Fruit fly (Drosophila melanogaster): Measurements from ENCODE around the gene CG3592.
A peak's percentile ranks its signal among the peaks of the same experiment; 100 is the strongest.

The CG3592 gene

dm6 chrX:2949114-2949513, 14.2 kb downstream of the CG3592 start:
- no peak for TF ChIP-seq Mnt (GFP tag; optimal IDR thresholded peaks at IDR 0.05)
- TF ChIP-seq CG7045 (GFP tag; optimal IDR thresholded peaks at IDR 0.05): no peak
- no peak for TF ChIP-seq CG12768 (GFP tag; optimal IDR thresholded peaks at IDR 0.05)
- no peak for TF ChIP-seq CG11617 (GFP tag; optimal IDR thresholded peaks at IDR 0.05)
- peak; percentile 15 for TF ChIP-seq Hr96 (GFP tag; optimal IDR thresholded peaks at IDR 0.05)
- TF ChIP-seq CG1620 (GFP tag; optimal IDR thresholded peaks at IDR 0.05): no peak
- TF ChIP-seq bab1 (GFP tag; optimal IDR thresholded peaks at IDR 0.05): peak; percentile 7
- no peak for TF ChIP-seq cnc (optimal IDR thresholded peaks at IDR 0.05)
- peak; percentile 70 for TF ChIP-seq kay (GFP tag; ENCODE audit: borderline replicate concordance)

dm6 chrX:2951637-2952036, 16.7 kb downstream of the CG3592 start:
- no peak for TF ChIP-seq CG12768 (GFP tag; optimal IDR thresholded peaks at IDR 0.05)
- no peak for TF ChIP-seq toe (GFP tag; optimal IDR thresholded peaks at IDR 0.05)
- TF ChIP-seq CG14711 (tag; optimal IDR thresholded peaks at IDR 0.05): no peak
- no peak for TF ChIP-seq CG7101 (tag; optimal IDR thresholded peaks at IDR 0.05)
- no peak for TF ChIP-seq tj (GFP tag; optimal IDR thresholded peaks at IDR 0.05)
- TF ChIP-seq Crg-1 (GFP tag; optimal IDR thresholded peaks at IDR 0.05): no peak
- no peak for TF ChIP-seq Hr96 (GFP tag; optimal IDR thresholded peaks at IDR 0.05)
- TF ChIP-seq Clk (GFP tag; optimal IDR thresholded peaks at IDR 0.05): no peak
- TF ChIP-seq kay (GFP tag; ENCODE audit: borderline replicate concordance): no peak
- TF ChIP-seq cic (GFP tag; optimal IDR thresholded peaks at IDR 0.05): no peak
- TF ChIP-seq CG5204 (GFP tag; optimal IDR thresholded peaks at IDR 0.05): no peak
- TF ChIP-seq Mnt (GFP tag; optimal IDR thresholded peaks at IDR 0.05): no peak
- no peak for TF ChIP-seq cnc (optimal IDR thresholded peaks at IDR 0.05)
- no peak for TF ChIP-seq CG11617 (GFP tag; optimal IDR thresholded peaks at IDR 0.05)
- TF ChIP-seq pad (GFP tag; optimal IDR thresholded peaks at IDR 0.05): no peak
- no peak for TF ChIP-seq ovo (GFP tag; optimal IDR thresholded peaks at IDR 0.05)

dm6 chrX:2956641-2957040, 21.7 kb downstream of the CG3592 start:
- TF ChIP-seq tj (GFP tag; optimal IDR thresholded peaks at IDR 0.05) (no peak), cnc (optimal IDR thresholded peaks at IDR 0.05) (no peak), CG5204 (GFP tag; optimal IDR thresholded peaks at IDR 0.05) (no peak), toe (GFP tag; optimal IDR thresholded peaks at IDR 0.05) (no peak), Mnt (GFP tag; optimal IDR thresholded peaks at IDR 0.05) (no peak), CG1620 (GFP tag; optimal IDR thresholded peaks at IDR 0.05) (no peak), kay (GFP tag; ENCODE audit: borderline replicate concordance) (no peak), Clk (GFP tag; optimal IDR thresholded peaks at IDR 0.05) (no peak), CG14711 (tag; optimal IDR thresholded peaks at IDR 0.05) (no peak), ovo (GFP tag; optimal IDR thresholded peaks at IDR 0.05) (no peak), Hr96 (GFP tag; optimal IDR thresholded peaks at IDR 0.05) (no peak), pad (GFP tag; optimal IDR thresholded peaks at IDR 0.05) (no peak), CG7101 (tag; optimal IDR thresholded peaks at IDR 0.05) (no peak), bab1 (GFP tag; optimal IDR thresholded peaks at IDR 0.05) (no peak)

- no peak for TF ChIP-seq CG5204 (GFP tag; optimal IDR thresholded peaks at IDR 0.05)
- TF ChIP-seq tj (GFP tag; optimal IDR thresholded peaks at IDR 0.05): no peak
- no peak for TF ChIP-seq CG33017 (tag; optimal IDR thresholded peaks at IDR 0.05)
- no peak for TF ChIP-seq cic (GFP tag; optimal IDR thresholded peaks at IDR 0.05)
- TF ChIP-seq cnc (optimal IDR thresholded peaks at IDR 0.05): no peak
- TF ChIP-seq CG11617 (GFP tag; optimal IDR thresholded peaks at IDR 0.05): no peak
- no peak for TF ChIP-seq Mnt (GFP tag; optimal IDR thresholded peaks at IDR 0.05)
- no peak for TF ChIP-seq kay (GFP tag; ENCODE audit: borderline replicate concordance)
- no peak for TF ChIP-seq Hr96 (GFP tag; optimal IDR thresholded peaks at IDR 0.05)
- no peak for TF ChIP-seq bab1 (GFP tag; optimal IDR thresholded peaks at IDR 0.05)
- TF ChIP-seq CG7045 (GFP tag; optimal IDR thresholded peaks at IDR 0.05): no peak
- TF ChIP-seq ovo (GFP tag; optimal IDR thresholded peaks at IDR 0.05): no peak
- TF ChIP-seq toe (GFP tag; optimal IDR thresholded peaks at IDR 0.05): no peak
- no peak for TF ChIP-seq pad (GFP tag; optimal IDR thresholded peaks at IDR 0.05)
- no peak for TF ChIP-seq CG1620 (GFP tag; optimal IDR thresholded peaks at IDR 0.05)
- no peak for TF ChIP-seq CG14711 (tag; optimal IDR thresholded peaks at IDR 0.05)
- TF ChIP-seq Crg-1 (GFP tag; optimal IDR thresholded peaks at IDR 0.05): no peak
- no peak for TF ChIP-seq CG12768 (GFP tag; optimal IDR thresholded peaks at IDR 0.05)
Measured at dm6 chrX:2963171-2963570, 28.2 kb downstream of the CG3592 start.

- TF ChIP-seq Hr96 (GFP tag; optimal IDR thresholded peaks at IDR 0.05) (no peak), toe (GFP tag; optimal IDR thresholded peaks at IDR 0.05) (no peak), Mnt (GFP tag; optimal IDR thresholded peaks at IDR 0.05) (no peak), Clk (GFP tag; optimal IDR thresholded peaks at IDR 0.05) (no peak)
Measured at dm6 chrX:2963790-2964335, 28.9 kb downstream of the CG3592 start.

- TF ChIP-seq cnc (optimal IDR thresholded peaks at IDR 0.05) (no peak), CG33017 (tag; optimal IDR thresholded peaks at IDR 0.05) (no peak), CG1620 (GFP tag; optimal IDR thresholded peaks at IDR 0.05) (no peak), tj (GFP tag; optimal IDR thresholded peaks at IDR 0.05) (no peak), kay (GFP tag; ENCODE audit: borderline replicate concordance) (no peak), toe (GFP tag; optimal IDR thresholded peaks at IDR 0.05) (no peak)
Measured at dm6 chrX:2964678-2965231, 29.8 kb downstream of the CG3592 start.

- no peak for TF ChIP-seq kay (GFP tag; ENCODE audit: borderline replicate concordance)
- TF ChIP-seq CG7101 (tag; optimal IDR thresholded peaks at IDR 0.05): no peak
- no peak for TF ChIP-seq ovo (GFP tag; optimal IDR thresholded peaks at IDR 0.05)
- TF ChIP-seq Hr96 (GFP tag; optimal IDR thresholded peaks at IDR 0.05): no peak
- no peak for TF ChIP-seq Mnt (GFP tag; optimal IDR thresholded peaks at IDR 0.05)
- no peak for TF ChIP-seq Clk (GFP tag; optimal IDR thresholded peaks at IDR 0.05)
- no peak for TF ChIP-seq CG11617 (GFP tag; optimal IDR thresholded peaks at IDR 0.05)
- TF ChIP-seq CG5204 (GFP tag; optimal IDR thresholded peaks at IDR 0.05): no peak
- no peak for TF ChIP-seq tj (GFP tag; optimal IDR thresholded peaks at IDR 0.05)
- TF ChIP-seq CG14711 (tag; optimal IDR thresholded peaks at IDR 0.05): no peak
- no peak for TF ChIP-seq cnc (optimal IDR thresholded peaks at IDR 0.05)
- TF ChIP-seq CG7045 (GFP tag; optimal IDR thresholded peaks at IDR 0.05): no peak
- TF ChIP-seq CG12768 (GFP tag; optimal IDR thresholded peaks at IDR 0.05): no peak
- no peak for TF ChIP-seq CG33017 (tag; optimal IDR thresholded peaks at IDR 0.05)
- TF ChIP-seq toe (GFP tag; optimal IDR thresholded peaks at IDR 0.05): no peak
Measured at dm6 chrX:2969039-2969438, 34.1 kb downstream of the CG3592 start.

Measured in whole organism, adult.